Worm (Caenorhabditis elegans): ENCODE results near the gene srv-1.

ce11 chrIII:6856709-6857108 is 6.5 kb downstream of the srv-1 start, which contains the start of gene zak-1:
- no peak for TF ChIP-seq pbrm-1 (GFP tag; IDR thresholded peaks at IDR 0.05)
- no peak for TF ChIP-seq ztf-22 (GFP tag; optimal IDR thresholded peaks at IDR 0.05)
- no peak for TF ChIP-seq lin-40 (tag; optimal IDR thresholded peaks at IDR 0.05)
- TF ChIP-seq unc-62 (GFP tag; optimal IDR thresholded peaks at IDR 0.05) = no peak
- TF ChIP-seq hlh-12 (tag; optimal IDR thresholded peaks at IDR 0.05) = no peak
- no peak for TF ChIP-seq snpc-1.1 (tag; optimal IDR thresholded peaks at IDR 0.05; ENCODE audit: insufficient read depth)
- TF ChIP-seq C06A6.2 (GFP tag; conservative IDR thresholded peaks at IDR 0.05) = no peak
- no peak for TF ChIP-seq dpff-1 (tag; optimal IDR thresholded peaks at IDR 0.05)
- TF ChIP-seq tbp1 (GFP tag; optimal IDR thresholded peaks at IDR 0.05) = no peak

Data from whole organism, young adult.